Fruit fly (Drosophila melanogaster) S2 (cell line): ENCODE measurements around the gene sNPF.

Experiments
- CG8478 ChIP-seq: fragments of >200 bp; optimal IDR thresholded peaks from 2 replicates; lab custom pipeline; 2018
- CTCF ChIP-seq, 2 experiments: fragments of >200 bp; optimal IDR thresholded peaks; 2 replicates each; lab custom pipeline; 2018

dm6 chr2L:20098194-20098593 is 70.5 kb downstream of the sNPF start:
- TF ChIP-seq CG8478 (lab: Kevin White, UChicago) (no peak), CTCF (optimal IDR thresholded peaks at IDR 0.05; lab: Kevin White, UChicago) (peak in 1 of 2 experiments; percentile 2)
